Fruit fly (Drosophila melanogaster): ENCODE measurements around the gene Cht2.

The Cht2 gene

dm6 chr3L:1710562-1710961, 45.2 kb downstream of the Cht2 start (continued):
- TF ChIP-seq CG3919 (GFP tag; optimal IDR thresholded peaks at IDR 0.05) = peak; percentile 55
- TF ChIP-seq achi (GFP tag; optimal IDR thresholded peaks at IDR 0.05) = peak; percentile 36
- peak; percentile 49 for TF ChIP-seq cyc (GFP tag; optimal IDR thresholded peaks at IDR 0.05)
- peak; percentile 2 for TF ChIP-seq fd59A (GFP tag; optimal IDR thresholded peaks at IDR 0.05)
- TF ChIP-seq esn (GFP tag; optimal IDR thresholded peaks at IDR 0.05) = peak; percentile 11
- peak; percentile 15 for TF ChIP-seq CG7368 (GFP tag; optimal IDR thresholded peaks at IDR 0.05)
- peak; percentile 49 for TF ChIP-seq CG10669 (GFP tag; optimal IDR thresholded peaks at IDR 0.05)
- no peak for TF ChIP-seq fd85E (GFP tag; optimal IDR thresholded peaks at IDR 0.05)

DNA sequence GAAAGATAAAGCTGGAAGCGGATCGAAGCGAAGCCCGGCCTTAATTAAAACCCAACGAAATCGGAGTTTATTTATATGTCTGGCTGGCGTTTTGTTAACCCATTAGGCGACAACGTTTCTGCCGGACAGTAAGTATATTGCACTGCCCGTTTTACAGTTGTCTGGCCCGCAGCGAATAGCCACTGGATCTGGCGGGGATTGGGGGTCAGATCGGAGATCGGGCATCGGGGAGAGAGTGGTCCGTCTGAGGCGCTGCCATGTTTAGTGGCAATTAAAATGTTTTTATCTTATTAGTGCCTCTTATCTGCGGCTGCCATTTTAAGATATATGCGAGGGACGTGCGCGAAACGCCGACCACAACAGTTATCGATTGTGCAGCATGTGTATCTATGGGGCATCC, 46.6 kb downstream of the Cht2 start:
- TF ChIP-seq Eip75B (GFP tag; optimal IDR thresholded peaks at IDR 0.05) (no peak), Ets96B (tag; optimal IDR thresholded peaks at IDR 0.05) (no peak), CG3032 (tag; optimal IDR thresholded peaks at IDR 0.05) (no peak), Hr38 (GFP tag; optimal IDR thresholded peaks at IDR 0.05) (no peak), ss (GFP tag; optimal IDR thresholded peaks at IDR 0.05) (no peak), pdm3 (GFP tag; optimal IDR thresholded peaks at IDR 0.05) (no peak), CG32006 (GFP tag; optimal IDR thresholded peaks at IDR 0.05) (no peak), CG6276 (GFP tag; optimal IDR thresholded peaks at IDR 0.05) (no peak), OdsH (GFP tag; optimal IDR thresholded peaks at IDR 0.05) (no peak), Sox102F (GFP tag; optimal IDR thresholded peaks at IDR 0.05) (no peak), CG6792 (GFP tag; optimal IDR thresholded peaks at IDR 0.05) (no peak)

DNA sequence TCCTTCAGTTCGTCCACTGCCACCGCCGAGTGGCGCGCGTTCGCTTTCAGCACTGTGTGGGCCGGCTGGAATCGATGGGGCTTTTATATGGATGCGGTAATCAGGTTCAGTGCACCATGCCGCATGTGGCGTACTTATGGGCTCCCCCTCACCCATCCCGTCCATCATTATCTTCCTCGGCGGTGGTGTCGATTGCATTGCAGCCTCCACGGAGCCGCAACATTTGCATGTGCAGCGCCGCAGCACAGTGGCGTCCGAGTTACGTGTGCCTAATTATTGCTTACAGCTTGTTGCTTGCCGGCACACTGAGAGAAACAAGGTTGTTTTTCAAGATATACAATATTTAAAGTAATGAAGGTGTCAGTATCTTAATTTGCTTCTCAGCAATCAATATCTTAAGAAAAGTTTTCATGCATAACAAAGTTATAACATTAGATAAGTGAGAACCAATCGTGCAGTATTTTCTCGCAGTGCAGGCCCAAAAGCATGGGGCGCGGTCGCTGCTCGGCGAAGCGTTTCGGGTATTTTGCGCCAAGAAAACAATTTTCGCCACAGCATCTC, 53.3 kb downstream of the Cht2 start, which contains the start of gene CG13931:
Gene CG13931, minus strand, starts transcription at position 41 of the 561 bp plus-strand sequence.
- TF ChIP-seq CG7368 (GFP tag; optimal IDR thresholded peaks at IDR 0.05) (peak; percentile 72), CG11294 (GFP tag; IDR thresholded peaks at IDR 0.05) (peak; percentile 54), Hr38 (GFP tag; optimal IDR thresholded peaks at IDR 0.05) (no peak), OdsH (GFP tag; optimal IDR thresholded peaks at IDR 0.05) (peak; percentile 68), CG31627 (GFP tag; optimal IDR thresholded peaks at IDR 0.05) (peak; percentile 57), CG10631 (GFP tag; optimal IDR thresholded peaks at IDR 0.05) (peak; percentile 72), Ets21C (GFP tag; optimal IDR thresholded peaks at IDR 0.05) (peak; percentile 16), Smox (GFP tag; optimal IDR thresholded peaks at IDR 0.05) (peak; percentile 51), Lpt (GFP tag; optimal IDR thresholded peaks at IDR 0.05) (peak; percentile 62), fd59A (GFP tag; optimal IDR thresholded peaks at IDR 0.05) (peak; percentile 51), dac (GFP tag; optimal IDR thresholded peaks at IDR 0.05) (peak; percentile 25), CG6808 (GFP tag; optimal IDR thresholded peaks at IDR 0.05) (peak; percentile 62), Eip78C (GFP tag) (peak; percentile 90), CG9139 (GFP tag; optimal IDR thresholded peaks at IDR 0.05) (peak; percentile 45), Eip93F (GFP tag; optimal IDR thresholded peaks at IDR 0.05) (no peak), CG6792 (GFP tag; optimal IDR thresholded peaks at IDR 0.05) (peak; percentile 67), ss (GFP tag; optimal IDR thresholded peaks at IDR 0.05) (peak; percentile 17 to 38), eg (GFP tag; IDR thresholded peaks at IDR 0.05) (peak; percentile 84), salr (GFP tag; optimal IDR thresholded peaks at IDR 0.05) (peak; percentile 34 to 55), acj6 (GFP tag; optimal IDR thresholded peaks at IDR 0.05) (peak; percentile 65), Sox14 (GFP tag; optimal IDR thresholded peaks at IDR 0.05) (peak; percentile 68), fkh (GFP tag; optimal IDR thresholded peaks at IDR 0.05) (no peak), cyc (GFP tag; optimal IDR thresholded peaks at IDR 0.05) (peak; percentile 62), Sox15 (GFP tag; optimal IDR thresholded peaks at IDR 0.05) (peak; percentile 37), CG32006 (GFP tag; optimal IDR thresholded peaks at IDR 0.05) (peak; percentile 79), CG3032 (tag; optimal IDR thresholded peaks at IDR 0.05) (peak; percentile 54), CG6163 (GFP tag; IDR thresholded peaks at IDR 0.05) (peak; percentile 83), CG6276 (GFP tag; optimal IDR thresholded peaks at IDR 0.05) (peak; percentile 56), CG10669 (GFP tag; optimal IDR thresholded peaks at IDR 0.05) (peak; percentile 67), Ets96B (tag; optimal IDR thresholded peaks at IDR 0.05) (peak; percentile 53), CG11902 (GFP tag; optimal IDR thresholded peaks at IDR 0.05) (peak; percentile 40), Eip75B (GFP tag; optimal IDR thresholded peaks at IDR 0.05) (peak; percentile 65), CG34406 (GFP tag; optimal IDR thresholded peaks at IDR 0.05) (peak; percentile 60), Hr4 (GFP tag; optimal IDR thresholded peaks at IDR 0.05) (peak; percentile 82), pdm3 (GFP tag; optimal IDR thresholded peaks at IDR 0.05) (peak; percentile 76), fd85E (GFP tag; optimal IDR thresholded peaks at IDR 0.05) (no peak), dsx (GFP tag; optimal IDR thresholded peaks at IDR 0.05; ENCODE audit: poor library complexity, severe bottlenecking) (peak; percentile 53), CG8632 (GFP tag; optimal IDR thresholded peaks at IDR 0.05) (peak; percentile 56), CG1621 (tag; optimal IDR thresholded peaks at IDR 0.05) (peak; percentile 64), CG8119 (GFP tag; IDR thresholded peaks at IDR 0.05) (peak; percentile 82), CG15336 (GFP tag; IDR thresholded peaks at IDR 0.05) (peak; percentile 76)

Measured in whole organism, prepupa.